Worm (Caenorhabditis elegans) whole organism, young adult: ENCODE results near the gene srx-80.

Experiments
- B0336.3 ChIP-seq: fragments of 200-800 bp; sonication (Bioruptor generic); IDR thresholded peaks from 2 replicates; pipeline ENCODE4 v1.3.6; 2022; ENCODE audit warnings: missing genetic modification characterization, missing compliant biosample characterization
- C06A6.2 ChIP-seq: fragments of 200-800 bp; sonication (Bioruptor generic); conservative IDR thresholded peaks from 2 replicates; pipeline ENCODE4 v1.3.6; 2022; ENCODE audit warnings: missing genetic modification characterization, missing compliant biosample characterization
- D2030.7 ChIP-seq: fragments of 200-800 bp; sonication (Bioruptor generic); IDR thresholded peaks from 2 replicates; pipeline ENCODE4 v1.3.6; 2022; ENCODE audit warnings: missing genetic modification reagents, missing genetic modification characterization, missing compliant biosample characterization
- F57A8.1 ChIP-seq: fragments of 200-800 bp; sonication (Bioruptor generic); optimal IDR thresholded peaks from 2 replicates; lab custom pipeline; 2018; ENCODE audit warnings: mild to moderate bottlenecking, missing genetic modification characterization, moderate library complexity, missing compliant biosample characterization
- Y53F4B.3 ChIP-seq: fragments of 200-800 bp; sonication (Bioruptor generic); IDR thresholded peaks from 2 replicates; pipeline ENCODE4 v1.3.6; 2022; ENCODE audit warnings: missing genetic modification reagents, missing genetic modification characterization, missing compliant biosample characterization
- Y56A3A.18 ChIP-seq: fragments of 200-800 bp; sonication (Bioruptor generic); IDR thresholded peaks from 2 replicates; pipeline ENCODE4 v1.3.6; 2022; ENCODE audit warnings: missing genetic modification reagents, missing genetic modification characterization, missing compliant biosample characterization
- akir-1 ChIP-seq: fragments of 200-800 bp; sonication (Bioruptor generic); optimal IDR thresholded peaks from 2 replicates; lab custom pipeline; 2018; ENCODE audit warnings: mild to moderate bottlenecking, missing genetic modification characterization, moderate library complexity, missing compliant biosample characterization
- ama-1 ChIP-seq, 3 experiments: fragments of 150-350 bp in 1 of 3; sonication (generic microtip) in 2 of 3; optimal IDR thresholded peaks; 2 replicates each; lab custom pipeline; 2014 to 2018; ENCODE audit warnings: missing biosample characterization in 2 of 3, missing genetic modification characterization in 2 of 3, missing genetic modification reagents in 2 of 3
- bed-2 ChIP-seq: fragments of 200-800 bp; sonication (Bioruptor generic); IDR thresholded peaks from 2 replicates; pipeline ENCODE4 v1.3.6; 2022; ENCODE audit warnings: missing genetic modification reagents, missing genetic modification characterization, missing compliant biosample characterization
- ceh-79 ChIP-seq: sonication (generic microtip); optimal IDR thresholded peaks from 2 replicates; lab custom pipeline; 2017; ENCODE audit warnings: mild to moderate bottlenecking, missing genetic modification characterization, missing compliant biosample characterization
- dox-1 ChIP-seq: fragments of 200-800 bp; sonication (Bioruptor generic); IDR thresholded peaks from 2 replicates; pipeline ENCODE4 v1.3.6; 2022; ENCODE audit warnings: missing genetic modification reagents, missing genetic modification characterization, missing compliant biosample characterization
- dpl-1 ChIP-seq: fragments of 150-350 bp; optimal IDR thresholded peaks from 2 replicates; lab custom pipeline; 2014; ENCODE audit warnings: missing biosample characterization, missing genetic modification reagents, missing genetic modification characterization
- efl-1 ChIP-seq: fragments of 150-350 bp; optimal IDR thresholded peaks from 2 replicates; lab custom pipeline; 2014; ENCODE audit warnings: missing biosample characterization, missing genetic modification reagents, missing genetic modification characterization
- hrde-1 ChIP-seq: sonication (generic microtip); optimal IDR thresholded peaks from 2 replicates; lab custom pipeline; 2016; ENCODE audit warnings: missing genetic modification characterization, mild to moderate bottlenecking, missing compliant biosample characterization, moderate library complexity, missing genotype, missing genetic modification reagents, borderline replicate concordance
- lag-1 ChIP-seq: fragments of 200-800 bp; sonication (Bioruptor generic); IDR thresholded peaks from 2 replicates; pipeline ENCODE4 v1.3.6; 2022; ENCODE audit warnings: missing genetic modification reagents, missing genetic modification characterization, missing compliant biosample characterization
- let-526 ChIP-seq: fragments of 200-800 bp; sonication (Bioruptor generic); IDR thresholded peaks from 2 replicates; pipeline ENCODE4 v1.3.6; 2022; ENCODE audit warnings: missing genetic modification reagents, missing genetic modification characterization, missing compliant biosample characterization
- lin-26 ChIP-seq: fragments of 200-800 bp; sonication (Bioruptor generic); IDR thresholded peaks from 2 replicates; pipeline ENCODE4 v1.3.6; 2022; ENCODE audit warnings: missing genetic modification reagents, missing genetic modification characterization, missing compliant biosample characterization
- lin-40 ChIP-seq: sonication (generic microtip); optimal IDR thresholded peaks from 2 replicates; lab custom pipeline; 2016; ENCODE audit warnings: missing genetic modification characterization, mild to moderate bottlenecking, missing compliant biosample characterization, missing genotype, missing genetic modification reagents
- lsy-27 ChIP-seq: sonication (generic microtip); optimal IDR thresholded peaks from 2 replicates; lab custom pipeline; 2017; ENCODE audit warnings: missing genetic modification characterization, mild to moderate bottlenecking, missing compliant biosample characterization, antibody characterized with exemption, missing genotype, borderline replicate concordance; ENCODE audit not compliant: insufficient read depth
- madf-10 ChIP-seq: sonication (generic microtip); optimal IDR thresholded peaks from 2 replicates; lab custom pipeline; 2016; ENCODE audit warnings: mild to moderate bottlenecking, missing genetic modification characterization, missing compliant biosample characterization
- nhr-80 ChIP-seq: sonication (generic microtip); optimal IDR thresholded peaks from 2 replicates; lab custom pipeline; 2016; ENCODE audit warnings: missing genetic modification characterization, missing compliant biosample characterization
- nhr-90 ChIP-seq: sonication (generic microtip); optimal IDR thresholded peaks from 2 replicates; lab custom pipeline; 2016; ENCODE audit warnings: missing genotype, mild to moderate bottlenecking, missing genetic modification characterization, missing compliant biosample characterization
- pha-4 ChIP-seq: fragments of 150-350 bp; sonication (generic microtip); optimal IDR thresholded peaks from 2 replicates; lab custom pipeline; 2014; ENCODE audit warnings: missing biosample characterization, missing genetic modification reagents, missing genetic modification characterization
- rec-8 ChIP-seq, 2 experiments: sonication (generic microtip); optimal IDR thresholded peaks; 2 replicates each; lab custom pipeline; 2016; ENCODE audit warnings: mild to moderate bottlenecking in 2 of 2, missing genetic modification characterization in 2 of 2, missing genetic modification reagents in 2 of 2, missing genotype in 2 of 2, missing biosample characterization in 1 of 2, missing compliant biosample characterization in 1 of 2, moderate library complexity in 1 of 2
- snpc-1.3 ChIP-seq: sonication (generic microtip); optimal IDR thresholded peaks from 2 replicates; lab custom pipeline; 2017; ENCODE audit warnings: missing genetic modification characterization, mild to moderate bottlenecking, missing compliant biosample characterization, antibody characterized with exemption, moderate library complexity, missing genotype, missing genetic modification reagents; ENCODE audit not compliant: insufficient read depth
- somi-1 ChIP-seq: fragments of 200-800 bp; sonication (Bioruptor generic); optimal IDR thresholded peaks from 2 replicates; lab custom pipeline; 2018; ENCODE audit warnings: mild to moderate bottlenecking, missing genetic modification characterization, missing compliant biosample characterization
- tbp1 ChIP-seq: fragments of 200-800 bp; sonication (Bioruptor generic); optimal IDR thresholded peaks from 2 replicates; lab custom pipeline; 2018; ENCODE audit warnings: mild to moderate bottlenecking, missing genetic modification characterization, missing compliant biosample characterization
- unc-130 ChIP-seq: sonication (generic microtip); optimal IDR thresholded peaks from 2 replicates; lab custom pipeline; 2016; ENCODE audit warnings: missing genetic modification reagents, missing genetic modification characterization, missing compliant biosample characterization
- ztf-18 ChIP-seq: sonication (generic microtip); optimal IDR thresholded peaks from 2 replicates; lab custom pipeline; 2016; ENCODE audit warnings: missing genotype, mild to moderate bottlenecking, missing genetic modification characterization, missing compliant biosample characterization
- ztf-22 ChIP-seq: fragments of 200-800 bp; sonication (Bioruptor generic); optimal IDR thresholded peaks from 2 replicates; lab custom pipeline; 2018; ENCODE audit warnings: mild to moderate bottlenecking, missing genetic modification characterization, moderate library complexity, missing compliant biosample characterization
- ztf-25 ChIP-seq: fragments of 200-800 bp; sonication (Bioruptor generic); IDR thresholded peaks from 2 replicates; pipeline ENCODE4 v1.3.6; 2022; ENCODE audit warnings: missing genetic modification reagents, missing genetic modification characterization, missing compliant biosample characterization
- ztf-26 ChIP-seq: sonication (generic microtip); optimal IDR thresholded peaks from 2 replicates; lab custom pipeline; 2017; ENCODE audit warnings: missing genetic modification characterization, missing compliant biosample characterization

The srx-80 gene

DNA sequence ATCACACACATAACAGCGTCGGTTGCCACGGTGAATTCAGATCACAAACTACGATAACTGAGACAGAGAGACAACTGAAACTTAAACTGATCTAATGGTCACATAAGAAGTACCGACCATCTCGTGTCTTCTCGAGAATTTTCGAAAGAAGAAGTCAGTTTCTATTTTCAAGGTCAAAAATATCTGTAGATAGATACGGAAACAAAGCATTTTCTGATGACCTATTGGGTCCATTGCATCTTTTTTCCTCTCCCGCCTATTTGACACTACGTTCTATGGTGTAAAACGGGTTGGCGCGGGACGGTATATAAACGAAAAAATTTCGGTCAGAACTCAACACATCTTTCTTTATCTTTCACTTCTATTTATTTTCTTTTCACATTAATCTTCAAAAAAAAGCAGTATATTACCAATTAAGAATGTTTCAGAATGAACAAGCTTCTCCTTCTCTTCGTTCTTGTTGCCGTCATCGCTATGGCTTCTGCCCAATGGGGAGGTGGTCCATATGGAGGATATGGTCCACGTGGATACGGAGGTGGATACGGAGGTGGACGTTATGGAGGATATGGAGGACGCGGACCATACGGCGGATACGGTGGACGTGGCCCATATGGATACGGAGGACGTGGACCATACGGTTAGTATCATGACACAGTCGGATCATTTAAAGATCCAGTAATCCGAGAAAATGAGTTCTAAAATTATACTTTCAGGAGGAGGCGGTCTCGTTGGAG, 22.6 kb downstream of the srx-80 start, which contains the start of gene nlp-24:
Gene nlp-24 (plus strand): TSS at position 429 of the 734 bp plus-strand sequence.
- no peak for TF ChIP-seq unc-130
- TF ChIP-seq Y56A3A.18 (GFP tag; lab: Robert Waterston, UW): no peak
- peak; percentile 79 for TF ChIP-seq ama-1 (optimal IDR thresholded peaks at IDR 0.05; lab: Kevin White, UChicago)
- no peak for TF ChIP-seq ama-1 (GFP tag; optimal IDR thresholded peaks at IDR 0.05; lab: Kevin White, UChicago)
- TF ChIP-seq let-526 (GFP tag; lab: Robert Waterston, UW): no peak
- TF ChIP-seq nhr-80 (tag; lab: Kevin White, UChicago): no peak
- TF ChIP-seq ztf-18 (tag; lab: Kevin White, UChicago): no peak
- no peak for TF ChIP-seq Y53F4B.3 (GFP tag; lab: Robert Waterston, UW)
- TF ChIP-seq ztf-26: peak; percentile 78
- no peak for TF ChIP-seq lag-1
- no peak for TF ChIP-seq D2030.7 (GFP tag; lab: Robert Waterston, UW)
- TF ChIP-seq lin-26 (GFP tag; lab: Robert Waterston, UW): peak; percentile 51; the same call in 1 of the 2 replicates
- TF ChIP-seq somi-1 (GFP tag; lab: Kevin White, UChicago): peak; percentile 68
- TF ChIP-seq dox-1 (GFP tag; lab: Robert Waterston, UW): no peak
- TF ChIP-seq C06A6.2 (GFP tag; lab: Robert Waterston, UW): no peak
- no peak for TF ChIP-seq tbp1 (GFP tag; lab: Kevin White, UChicago)
- no peak for TF ChIP-seq F57A8.1 (GFP tag; lab: Kevin White, UChicago)
- TF ChIP-seq akir-1 (GFP tag; lab: Kevin White, UChicago): no peak
- TF ChIP-seq pha-4 (tag; lab: Kevin White, UChicago): no peak
- TF ChIP-seq ztf-22 (GFP tag; lab: Kevin White, UChicago): no peak
- TF ChIP-seq, all 124 proteins: peak for 4

- TF ChIP-seq ama-1 (optimal IDR thresholded peaks at IDR 0.05; lab: Kevin White, UChicago): peak; percentile 86
- TF ChIP-seq ama-1 (GFP tag; optimal IDR thresholded peaks at IDR 0.05; lab: Kevin White, UChicago): no peak
- TF ChIP-seq B0336.3 (GFP tag; lab: Robert Waterston, UW): 0 out of 2 replicates have a peak, but pooled peaks have one; percentile 30
- no peak for TF ChIP-seq ztf-25 (GFP tag; lab: Robert Waterston, UW)
- TF ChIP-seq rec-8 (tag; optimal IDR thresholded peaks at IDR 0.05; lab: Kevin White, UChicago): no peak
- TF ChIP-seq, all 124 proteins: peak for 2
Measured at ce11 chrV:11616813-11617212, 23.3 kb downstream of the srx-80 start.

DNA sequence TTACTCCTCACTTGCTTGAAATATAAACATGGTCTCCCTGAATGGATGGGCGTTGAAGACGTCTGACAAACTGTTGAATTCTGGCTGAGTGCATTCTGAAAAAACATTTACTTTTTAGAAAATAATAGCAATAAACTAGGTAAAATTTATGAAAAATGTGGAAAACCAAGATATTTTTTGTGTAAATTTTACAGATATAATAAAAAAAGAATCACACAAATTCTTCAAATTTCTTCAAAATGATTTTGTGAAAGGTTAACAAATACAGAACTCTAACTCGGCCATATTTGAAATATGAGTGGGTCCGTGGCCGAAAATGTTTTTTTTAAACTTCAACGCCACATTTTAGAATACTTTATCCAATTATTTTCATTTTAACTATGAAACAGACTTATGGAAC, 24.6 kb downstream of the srx-80 start, which contains the start of gene glb-15:
Gene glb-15 (minus strand): TSS at position 101 of the 400 bp plus-strand sequence.
- TF ChIP-seq lsy-27 (tag; lab: Kevin White, UChicago) (no peak), ceh-79 (no peak), hrde-1 (no peak), nhr-90 (no peak), ztf-18 (tag; lab: Kevin White, UChicago) (no peak), rec-8 (tag; optimal IDR thresholded peaks at IDR 0.05; lab: Kevin White, UChicago) (no peak), snpc-1.3 (tag; lab: Kevin White, UChicago) (no peak), lin-40 (tag; lab: Kevin White, UChicago) (no peak), madf-10 (no peak), bed-2 (GFP tag; lab: Robert Waterston, UW) (no peak), efl-1 (no peak), dpl-1 (no peak)
